Worm (Caenorhabditis elegans) whole organism, dauer: ENCODE data around the gene fbxb-103.

Experiments
- unc-62 ChIP-seq: sonication (generic microtip); optimal IDR thresholded peaks from 2 replicates; lab custom pipeline; 2017; ENCODE audit warnings: missing biosample characterization, missing genetic modification reagents, missing genetic modification characterization

fbxb-103 gene

DNA sequence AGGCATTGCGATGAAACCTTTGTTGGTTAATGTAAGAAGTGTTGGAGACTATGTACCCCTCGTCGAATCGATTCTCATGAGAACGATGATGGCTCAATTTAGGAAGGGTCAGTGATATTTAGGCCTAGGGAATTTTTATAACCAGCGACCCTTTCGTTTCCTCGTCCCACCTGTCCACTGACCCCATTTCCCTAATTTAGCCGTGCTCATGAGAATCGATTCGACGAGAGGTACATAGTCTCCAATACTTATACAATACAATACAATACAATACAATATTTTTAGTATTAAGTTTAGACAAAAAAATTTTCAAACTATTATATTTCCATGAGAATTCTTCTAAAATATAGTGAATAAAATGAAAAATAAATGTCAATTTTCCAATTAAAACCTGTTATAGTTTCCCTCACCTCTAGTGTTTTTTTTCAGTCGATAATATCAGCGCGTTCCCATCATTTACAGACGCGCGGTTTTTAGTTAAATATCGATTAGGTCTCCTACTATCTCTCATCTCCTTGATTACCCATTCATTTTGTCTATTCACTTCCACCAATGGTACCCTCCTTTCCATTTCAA lies at the start of gene fbxb-103, which contains the start of gene F53C3.11:
TSS of gene fbxb-103 (plus strand) at position 526 of the 576 bp plus-strand sequence.
TSS of gene F53C3.11 (minus strand) at position 101 of the 576 bp plus-strand sequence.
- no peak for TF ChIP-seq unc-62 (GFP tag; lab: Kevin White, UChicago)

DNA sequence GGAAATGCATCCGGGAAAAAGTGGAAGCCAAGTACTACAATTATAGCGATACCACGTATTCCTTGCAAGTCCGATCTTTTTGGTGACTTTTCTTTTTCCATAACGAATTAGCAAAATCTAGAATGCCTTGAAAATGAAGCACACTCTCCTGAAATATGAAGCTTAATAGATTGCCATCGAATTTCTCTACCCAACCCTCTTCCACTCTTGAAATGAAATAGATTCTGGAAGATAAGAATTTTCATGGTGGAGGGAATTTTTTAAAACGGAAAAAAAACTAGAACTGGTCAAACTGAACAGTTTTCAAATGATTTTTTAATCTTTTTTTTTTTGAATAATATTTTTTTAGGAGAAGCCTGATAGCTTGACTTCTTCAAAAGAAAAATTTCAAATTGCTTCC lies 46.1 kb upstream of the fbxb-103 start, which contains the start of gene oac-11:
TSS of gene oac-11 (minus strand) at position 101 of the 400 bp plus-strand sequence.
- TF ChIP-seq unc-62 (GFP tag; lab: Kevin White, UChicago), result no peak

DNA sequence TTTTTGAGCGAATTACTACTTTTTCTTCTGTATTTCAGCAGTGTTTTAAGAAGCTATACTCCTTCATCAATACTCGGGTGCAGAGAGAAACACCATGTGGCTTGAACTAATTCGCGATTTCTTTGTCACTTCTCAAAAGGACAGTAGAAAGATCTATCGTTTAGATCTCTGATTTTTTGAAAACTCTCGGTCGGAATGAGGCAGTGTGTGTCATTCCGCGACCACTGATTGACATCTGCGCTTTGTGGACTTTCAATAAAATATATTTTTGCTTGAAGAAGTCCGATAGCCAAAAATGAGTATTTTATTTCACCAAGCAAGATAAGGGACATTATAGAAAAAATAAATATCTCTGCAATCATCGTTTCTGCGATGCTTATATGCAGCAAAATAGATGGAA lies 44.9 kb upstream of the fbxb-103 start:
- TF ChIP-seq unc-62 (GFP tag; lab: Kevin White, UChicago), result no peak

DNA sequence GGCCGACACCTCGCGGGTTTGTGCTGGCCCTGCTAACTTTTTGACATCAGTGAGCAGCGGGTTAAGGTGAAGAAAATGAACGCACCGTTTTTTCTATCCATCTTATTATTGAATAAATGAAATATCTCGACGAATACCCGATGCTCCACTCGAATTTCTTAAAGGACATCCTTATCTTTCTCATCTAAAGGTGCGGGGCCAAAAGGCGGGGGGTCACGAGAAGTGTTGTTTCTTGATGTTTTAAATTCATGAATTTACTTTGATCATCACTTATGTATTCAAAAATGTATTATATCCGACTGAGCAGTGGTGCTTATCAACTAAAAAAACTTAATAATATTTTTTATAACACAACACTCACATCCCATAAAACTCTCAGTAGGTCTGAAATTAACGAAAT lies 42.3 kb upstream of the fbxb-103 start, which contains the start of gene nhr-261:
TSS of gene nhr-261 (minus strand) at position 101 of the 400 bp plus-strand sequence.
- TF ChIP-seq unc-62 (GFP tag; lab: Kevin White, UChicago), result no peak

DNA sequence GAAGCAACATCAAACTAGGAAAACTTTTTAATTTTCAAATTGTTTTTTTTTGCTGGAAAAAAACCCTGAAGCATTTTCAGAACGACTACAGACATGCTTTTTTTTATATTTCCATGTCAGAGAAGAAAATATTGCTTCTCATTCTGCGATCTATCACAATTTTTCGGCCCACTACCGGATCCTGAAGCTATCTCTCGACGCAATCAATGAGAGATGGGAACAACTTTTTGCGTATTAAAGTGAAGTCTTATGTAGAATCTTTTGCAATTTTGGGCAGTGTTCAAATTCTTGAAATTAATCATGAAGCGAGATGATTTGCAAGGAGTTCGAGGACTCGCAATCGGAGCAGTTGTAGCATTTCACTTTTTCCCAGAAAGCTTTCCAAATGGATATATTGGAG lies 37.3 kb upstream of the fbxb-103 start, which contains the start of gene oac-10:
TSS of gene oac-10 (plus strand) at position 301 of the 400 bp plus-strand sequence.
- no peak for TF ChIP-seq unc-62 (GFP tag; lab: Kevin White, UChicago)

DNA sequence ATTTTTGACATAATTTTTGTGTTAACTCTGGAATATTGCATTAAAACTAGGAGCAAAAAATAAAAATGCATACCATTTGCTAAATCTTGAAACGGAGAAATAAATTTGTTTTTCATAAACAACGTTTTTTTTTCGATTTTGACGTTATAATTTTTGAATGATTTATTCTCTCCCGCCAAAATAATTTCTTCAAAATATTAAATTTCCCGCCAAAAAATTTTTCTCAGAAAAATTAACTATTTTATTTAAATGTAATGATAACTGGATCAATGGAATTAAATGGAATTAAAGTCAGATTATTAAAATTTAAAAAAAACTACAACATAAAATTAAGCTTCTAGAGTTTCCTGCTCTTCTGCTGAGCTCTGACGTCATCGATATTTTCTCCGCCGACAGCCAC lies 29.8 kb upstream of the fbxb-103 start, which contains the start of gene nep-3:
TSS of gene nep-3 (minus strand) at position 101 of the 400 bp plus-strand sequence.
- no peak for TF ChIP-seq unc-62 (GFP tag; lab: Kevin White, UChicago)

DNA sequence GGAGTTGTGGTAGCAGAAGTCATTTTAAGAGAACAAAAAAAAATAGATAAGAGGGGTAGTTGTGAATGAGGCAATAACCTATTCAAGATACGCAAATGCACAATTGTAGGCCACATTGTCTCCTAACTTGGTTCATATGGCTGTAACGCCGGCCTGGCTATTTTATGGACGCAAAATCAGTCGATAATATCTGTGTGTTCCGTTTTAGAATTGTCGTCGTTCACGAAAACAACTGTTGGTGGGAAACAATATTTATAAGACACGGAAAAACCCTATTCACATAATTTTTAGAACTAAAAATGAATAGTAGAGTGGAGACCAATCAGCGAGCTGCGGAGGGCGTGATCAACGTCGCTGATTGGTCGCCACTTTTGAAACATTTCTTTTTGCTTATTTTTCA lies 29.1 kb upstream of the fbxb-103 start, which contains the start of gene sdz-7:
TSS of gene sdz-7 (minus strand) at position 101 of the 400 bp plus-strand sequence.
- TF ChIP-seq unc-62 (GFP tag; lab: Kevin White, UChicago), result no peak

DNA sequence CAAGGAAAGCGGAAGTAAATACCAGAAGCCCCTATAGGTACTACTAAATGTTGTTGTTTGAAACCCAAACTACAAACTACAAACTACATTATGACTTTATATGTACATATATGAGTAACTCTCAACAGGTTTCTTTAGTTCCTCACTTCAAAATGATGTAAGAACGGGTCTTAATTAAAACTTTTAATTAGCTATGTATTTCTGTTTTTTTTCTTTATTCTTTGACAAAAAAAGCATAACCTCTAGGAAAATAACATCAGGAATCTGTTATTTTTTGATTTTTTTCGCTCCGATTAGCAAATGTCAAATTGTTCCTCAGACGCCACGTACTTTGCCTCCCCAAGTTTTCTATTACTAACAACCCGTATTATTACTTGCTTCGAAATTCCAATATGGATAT lies 28.6 kb upstream of the fbxb-103 start, which contains the start of gene srh-250:
TSS of gene srh-250 (plus strand) at position 301 of the 400 bp plus-strand sequence.
- no peak for TF ChIP-seq unc-62 (GFP tag; lab: Kevin White, UChicago)

DNA sequence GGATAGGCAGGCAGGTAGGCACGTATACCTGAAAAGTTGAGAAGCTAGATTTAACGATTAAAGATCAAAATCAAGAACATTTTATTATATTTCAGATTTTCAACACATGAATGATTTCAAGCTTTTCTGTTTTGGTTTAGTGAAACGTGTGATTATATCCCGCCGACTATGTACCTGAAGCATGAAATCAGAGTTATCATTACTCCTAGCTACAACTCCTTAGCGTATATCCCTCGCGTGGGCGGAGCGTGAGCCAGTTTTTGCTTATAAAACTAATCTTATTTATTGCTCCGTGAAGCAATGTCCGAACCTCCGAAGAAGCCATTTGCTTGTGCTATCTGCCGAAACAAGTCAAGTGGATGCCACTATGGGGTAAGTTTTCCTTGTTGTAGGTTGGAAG lies 27.0 kb upstream of the fbxb-103 start, which contains the start of gene nhr-166:
TSS of gene nhr-166 (plus strand) at position 301 of the 400 bp plus-strand sequence.
- no peak for TF ChIP-seq unc-62 (GFP tag; lab: Kevin White, UChicago)

DNA sequence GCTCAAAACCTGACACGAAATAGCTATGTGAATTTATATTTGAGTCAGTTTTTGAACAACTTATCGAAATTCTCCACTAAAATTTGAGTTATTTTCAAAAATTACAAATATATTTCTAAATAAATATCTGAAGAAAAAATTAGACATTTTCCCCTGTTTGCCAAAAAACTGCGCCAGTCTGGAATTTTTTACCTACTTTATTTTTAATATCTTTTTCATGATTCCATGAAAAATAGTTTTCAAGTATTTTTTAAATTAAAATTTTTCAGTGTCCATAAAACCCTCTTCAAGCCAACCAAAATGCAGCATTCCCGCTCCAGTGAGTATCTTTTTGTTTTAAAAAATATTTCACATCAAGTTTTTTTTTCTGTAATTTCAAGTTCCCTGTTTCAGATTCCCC lies 15.8 kb upstream of the fbxb-103 start, which contains the start of gene F53C3.8:
TSS of gene F53C3.8 (plus strand) at position 301 of the 400 bp plus-strand sequence.
- no peak for TF ChIP-seq unc-62 (GFP tag; lab: Kevin White, UChicago)

DNA sequence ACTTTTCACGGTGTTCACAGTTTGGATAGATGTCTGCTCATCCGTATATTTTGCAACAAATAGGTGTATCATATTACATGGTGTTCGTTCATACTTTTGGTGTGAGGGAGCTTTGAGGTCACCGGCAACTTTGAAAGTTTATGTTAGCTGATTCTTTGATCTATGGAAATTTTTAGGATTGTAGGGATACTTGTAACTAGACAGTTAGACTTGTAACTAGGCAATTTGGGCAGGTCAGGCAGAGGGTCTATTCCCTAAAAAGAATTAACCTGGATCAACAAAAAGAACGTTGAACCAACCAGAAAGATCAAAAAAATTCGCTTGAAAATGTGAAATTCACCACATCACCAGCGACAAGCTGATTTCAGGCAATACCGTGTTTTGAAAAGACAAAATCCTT lies 13.0 kb upstream of the fbxb-103 start:
- no peak for TF ChIP-seq unc-62 (GFP tag; lab: Kevin White, UChicago)

DNA sequence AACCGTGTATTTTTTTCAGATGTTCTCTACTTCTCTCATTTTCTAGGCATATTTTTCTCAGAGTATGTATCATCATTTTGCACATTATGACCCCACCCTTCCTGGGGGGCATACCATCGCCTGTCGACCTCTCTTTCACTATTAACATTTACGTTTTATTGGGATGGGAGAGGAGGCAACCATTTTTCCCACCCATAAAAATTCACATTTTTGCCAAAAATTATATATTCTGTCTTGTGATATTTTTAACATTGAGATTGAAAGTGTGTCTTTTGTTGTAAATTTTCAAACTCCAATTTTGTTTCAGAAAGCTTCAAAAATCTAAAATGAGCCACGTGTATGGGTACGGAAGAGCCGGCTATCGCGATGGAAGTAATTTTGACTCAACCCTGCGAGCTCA lies 12.2 kb upstream of the fbxb-103 start, which contains the start of gene F53C3.7:
TSS of gene F53C3.7 (plus strand) at position 301 of the 400 bp plus-strand sequence.
- TF ChIP-seq unc-62 (GFP tag; lab: Kevin White, UChicago), result no peak

DNA sequence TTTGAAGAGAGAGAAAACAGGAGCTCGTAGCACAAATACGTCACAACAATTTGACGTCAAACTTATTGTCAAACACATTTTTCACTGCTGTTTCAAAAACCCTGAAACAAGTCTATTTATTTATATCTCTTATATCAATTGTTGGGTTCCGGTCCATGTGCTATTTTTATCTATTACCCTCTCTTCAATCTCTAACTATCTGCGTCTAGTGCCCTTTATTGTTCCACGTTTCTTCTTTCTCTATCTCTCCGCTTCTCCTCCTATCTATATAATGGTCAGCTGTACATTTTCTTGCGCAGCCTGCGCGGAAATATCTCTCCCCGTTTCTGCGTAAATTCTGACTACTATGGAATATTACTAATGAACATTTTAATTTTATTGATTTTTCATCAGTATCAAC lies 10.0 kb upstream of the fbxb-103 start:
- no peak for TF ChIP-seq unc-62 (GFP tag; lab: Kevin White, UChicago)

DNA sequence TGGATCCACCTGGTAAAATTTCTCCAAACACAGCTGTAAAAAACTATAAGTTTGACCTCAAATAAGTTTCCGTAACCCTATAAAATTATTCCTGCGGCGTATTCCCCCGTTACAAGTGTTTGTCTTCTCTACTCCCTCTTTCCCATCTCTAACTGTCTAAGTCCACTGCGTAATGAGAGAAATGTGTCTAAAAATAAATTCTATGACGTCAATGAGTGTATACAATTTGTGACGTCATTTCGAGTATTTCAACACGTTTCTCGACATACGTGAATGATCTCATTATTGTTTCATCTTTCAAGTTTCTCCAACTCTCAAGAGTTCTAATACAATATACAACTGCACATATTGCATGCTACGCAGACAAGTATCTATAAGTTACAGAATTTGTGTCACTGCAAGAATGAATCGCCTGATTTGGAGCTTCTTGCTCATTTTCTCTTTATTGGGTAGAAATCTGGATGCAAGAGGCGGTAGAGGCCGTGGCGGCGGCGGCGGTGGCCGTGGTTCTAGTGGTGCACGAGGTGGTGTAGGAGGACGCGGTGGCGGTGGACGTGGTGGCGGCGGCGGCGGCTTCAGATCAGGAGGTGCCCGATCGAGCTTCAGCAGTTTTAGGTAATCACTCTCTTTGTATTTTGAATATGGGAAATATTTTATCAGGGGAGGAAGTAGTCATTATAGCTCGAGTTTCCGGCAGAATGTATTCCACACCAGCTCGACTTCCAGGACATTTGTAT lies 9.0 kb upstream of the fbxb-103 start, which contains the start of gene F53C3.6:
TSS of gene F53C3.6 (plus strand) at position 385 of the 737 bp plus-strand sequence.
- TF ChIP-seq unc-62 (GFP tag; lab: Kevin White, UChicago), result no peak

DNA sequence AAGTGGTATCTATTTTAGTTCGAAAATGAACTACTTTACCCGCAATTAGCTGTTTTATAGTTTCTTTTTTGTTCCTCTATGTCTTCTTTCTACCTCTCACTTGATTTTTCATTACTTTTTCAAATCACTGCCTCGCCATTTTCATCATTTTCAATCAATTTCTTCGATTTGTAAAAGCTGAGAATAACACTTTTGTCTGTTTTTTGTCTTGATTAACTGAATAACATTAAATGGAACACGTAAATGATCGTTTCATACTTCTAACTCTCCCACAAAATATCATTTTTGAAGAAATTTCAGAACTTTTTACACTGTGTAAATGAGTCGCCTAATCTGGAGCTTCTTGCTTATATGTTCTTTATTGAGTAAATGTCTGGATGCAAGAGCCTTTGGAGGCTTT lies 5.8 kb upstream of the fbxb-103 start, which contains the start of gene F53C3.4:
TSS of gene F53C3.4 (plus strand) at position 301 of the 400 bp plus-strand sequence.
- TF ChIP-seq unc-62 (GFP tag; lab: Kevin White, UChicago), result no peak

DNA sequence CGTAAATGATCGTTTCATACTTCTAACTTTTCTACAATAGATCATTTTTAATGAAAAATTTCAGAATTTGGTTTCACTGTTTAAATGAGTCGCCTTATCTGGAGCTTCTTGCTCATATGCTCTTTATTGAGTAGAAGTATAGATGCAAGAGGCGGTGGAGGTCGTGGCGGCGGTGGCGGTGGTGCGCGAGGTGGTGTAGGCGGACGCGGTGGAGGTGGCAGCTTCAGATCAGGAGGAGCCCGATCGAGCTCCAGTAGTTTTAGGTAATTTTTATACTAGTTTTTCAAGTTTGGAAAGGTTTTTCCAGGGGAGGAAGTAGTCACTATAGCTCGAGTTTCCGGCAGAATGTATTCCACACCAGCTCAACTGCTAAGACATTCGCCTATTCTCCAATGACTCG lies 4.1 kb upstream of the fbxb-103 start, which contains the start of gene F53C3.3:
TSS of gene F53C3.3 (plus strand) at position 59 of the 400 bp plus-strand sequence.
- TF ChIP-seq unc-62 (GFP tag; lab: Kevin White, UChicago), result no peak
